Worm (Caenorhabditis elegans): ENCODE data around the gene C46C2.7.

ce11 chrIV:9165027-9165426 lies 29.6 kb upstream of the C46C2.7 start, which contains the start of gene pcp-2:
- no peak for TF ChIP-seq tab-1 (GFP tag; IDR thresholded peaks at IDR 0.05)
- no peak for TF ChIP-seq klf-2 (GFP tag; conservative IDR thresholded peaks at IDR 0.05)
- no peak for TF ChIP-seq ref-1 (GFP tag; conservative IDR thresholded peaks at IDR 0.05)
- no peak for TF ChIP-seq T22C8.4 (GFP tag; IDR thresholded peaks at IDR 0.05)
- no peak for TF ChIP-seq ztf-23 (GFP tag; IDR thresholded peaks at IDR 0.05)
- no peak for TF ChIP-seq med-1 (GFP tag; optimal IDR thresholded peaks at IDR 0.05; ENCODE audit: insufficient read depth)
- no peak for TF ChIP-seq ztf-29 (GFP tag; IDR thresholded peaks at IDR 0.05)

All from whole organism, midembryonic.